2 worm cellular contexts compared by ENCODE assay signal in genomic region chrIV:8086552-8086951, ce11.
TF ChIP-seq lines count a peak whose summit lies in the region.

Gene nsy-7, minus strand, starts transcription at chrIV:8086652.

TF ChIP-seq in whole organism, L2 larva, 48 proteins besides CTCF, POLR2A, EP300 and RAD21:
- no peak for TF ChIP-seq nhr-129 (tag; optimal IDR thresholded peaks at IDR 0.05; lab: Kevin White, UChicago)
- TF ChIP-seq fos-1 (tag; optimal IDR thresholded peaks at IDR 0.05; lab: Kevin White, UChicago): peak; percentile 0
- TF ChIP-seq ceh-82 (tag; optimal IDR thresholded peaks at IDR 0.05; lab: Kevin White, UChicago): no peak
- no peak for TF ChIP-seq lin-39 (tag; optimal IDR thresholded peaks at IDR 0.05; lab: Kevin White, UChicago)
- TF ChIP-seq nhr-11 (tag; optimal IDR thresholded peaks at IDR 0.05; lab: Kevin White, UChicago): no peak
- TF ChIP-seq alr-1 (tag; optimal IDR thresholded peaks at IDR 0.05; lab: Kevin White, UChicago): no peak
- TF ChIP-seq egl-27 (tag; optimal IDR thresholded peaks at IDR 0.05; lab: Kevin White, UChicago): no peak
- no peak for TF ChIP-seq snpc-4 (tag; optimal IDR thresholded peaks at IDR 0.05; lab: Kevin White, UChicago)

TF ChIP-seq in whole organism, L3 larva, 47 proteins besides CTCF, POLR2A, EP300 and RAD21:
- TF ChIP-seq elt-2 (tag; optimal IDR thresholded peaks at IDR 0.05; lab: Kevin White, UChicago) (peak; percentile 15), egl-5 (tag; optimal IDR thresholded peaks at IDR 0.05; lab: Kevin White, UChicago) (no peak)
TF ChIP-seq in whole organism, L3 larva: peak in this region for 1.

Comparison
In these comparisons a context has a peak if more than half of its experiments do, and no peak if none do; other contexts are left out.
1. Of the 25 proteins assayed by ChIP-seq in both whole organism, L2 larva and whole organism, L3 larva: peak only in whole organism, L2 larva: fos-1; only in whole organism, L3 larva: none; in both: none; in neither: 24.